Fruit fly (Drosophila melanogaster) whole organism, embryonic: ENCODE results near the gene mAcon1.
A peak's percentile ranks its signal among the peaks of the same experiment; 100 is the strongest.

ENCODE experiments used
- ATbp ChIP-seq: fragments of 200-800 bp; sonication (Bioruptor generic); optimal IDR thresholded peaks from 2 replicates; lab custom pipeline; 2017; ENCODE audit warnings: missing biosample characterization, mild to moderate bottlenecking, missing genetic modification characterization, missing genetic modification reagents
- Ada2b ChIP-seq: fragments of 200-800 bp; sonication (Bioruptor generic); IDR thresholded peaks from 2 replicates; pipeline ENCODE4 v1.3.6; 2022; ENCODE audit warnings: missing biosample characterization, missing genetic modification characterization
- Asciz ChIP-seq: fragments of 200-800 bp; sonication (Bioruptor generic); optimal IDR thresholded peaks from 2 replicates; lab custom pipeline; 2017; ENCODE audit warnings: missing biosample characterization, mild to moderate bottlenecking, missing genetic modification characterization, missing genetic modification reagents
- Atf-2 ChIP-seq: fragments of 200-800 bp; sonication (Bioruptor generic); optimal IDR thresholded peaks from 2 replicates; lab custom pipeline; 2016; ENCODE audit warnings: missing biosample characterization, missing genetic modification characterization
- Bdp1 ChIP-seq: fragments of 200-800 bp; sonication (Bioruptor generic); optimal IDR thresholded peaks from 3 replicates; lab custom pipeline; 2016; ENCODE audit warnings: missing biosample characterization, missing genetic modification characterization
- Blimp-1 ChIP-seq: fragments of 200-800 bp; sonication (Bioruptor generic); optimal IDR thresholded peaks from 3 replicates; lab custom pipeline; 2018; ENCODE audit warnings: missing biosample characterization, missing genetic modification characterization, mild to moderate bottlenecking, moderate library complexity, missing genetic modification reagents
- CG11504 ChIP-seq: fragments of 200-800 bp; sonication (Bioruptor generic); optimal IDR thresholded peaks from 3 replicates; lab custom pipeline; 2019; ENCODE audit warnings: missing biosample characterization, mild to moderate bottlenecking, missing genetic modification characterization, moderate library complexity
- CG12769 ChIP-seq: fragments of 200-800 bp; sonication (Bioruptor generic); optimal IDR thresholded peaks from 2 replicates; lab custom pipeline; 2019; ENCODE audit warnings: missing biosample characterization, mild to moderate bottlenecking, missing genetic modification characterization, moderate library complexity
- CG13894 ChIP-seq: fragments of 200-800 bp; sonication (Bioruptor generic); optimal IDR thresholded peaks from 3 replicates; lab custom pipeline; 2018; ENCODE audit warnings: missing biosample characterization, mild to moderate bottlenecking, missing genetic modification characterization, moderate library complexity
- CG15479 ChIP-seq: fragments of 200-800 bp; sonication (Bioruptor generic); optimal IDR thresholded peaks from 3 replicates; lab custom pipeline; 2019; ENCODE audit warnings: missing biosample characterization, mild to moderate bottlenecking, missing genetic modification characterization, moderate library complexity
- CG15696 ChIP-seq: fragments of 200-800 bp; sonication (Bioruptor generic); optimal IDR thresholded peaks from 2 replicates; lab custom pipeline; 2019; ENCODE audit warnings: missing biosample characterization, mild to moderate bottlenecking, missing genetic modification characterization, moderate library complexity
- CG17359 ChIP-seq: fragments of 200-800 bp; sonication (Bioruptor generic); optimal IDR thresholded peaks from 3 replicates; lab custom pipeline; 2018; ENCODE audit warnings: missing biosample characterization, mild to moderate bottlenecking, missing genetic modification characterization, moderate library complexity
- CG18011 ChIP-seq: fragments of 200-800 bp; sonication (Bioruptor generic); optimal IDR thresholded peaks from 2 replicates; lab custom pipeline; 2017; ENCODE audit warnings: missing biosample characterization, missing genetic modification characterization, mild to moderate bottlenecking, moderate library complexity, missing genotype
- CG1832 ChIP-seq: fragments of 200-800 bp; sonication (Bioruptor generic); optimal IDR thresholded peaks from 2 replicates; lab custom pipeline; 2017; ENCODE audit warnings: missing biosample characterization, mild to moderate bottlenecking, missing genetic modification characterization, inconsistent platforms
- CG18476 ChIP-seq: fragments of 200-800 bp; sonication (Bioruptor generic); optimal IDR thresholded peaks from 2 replicates; lab custom pipeline; 2016; ENCODE audit warnings: missing biosample characterization, mild to moderate bottlenecking, missing genetic modification characterization
- CG18599 ChIP-seq: fragments of 200-800 bp; sonication (Bioruptor generic); optimal IDR thresholded peaks from 3 replicates; lab custom pipeline; 2017; ENCODE audit warnings: missing biosample characterization, missing genetic modification characterization, mild to moderate bottlenecking, moderate library complexity, missing genetic modification reagents
- CG18619 ChIP-seq: fragments of 200-800 bp; sonication (Bioruptor generic); optimal IDR thresholded peaks from 3 replicates; lab custom pipeline; 2017; ENCODE audit warnings: missing biosample characterization, mild to moderate bottlenecking, missing genetic modification characterization
- CG30431 ChIP-seq: fragments of 200-800 bp; sonication (Bioruptor generic); optimal IDR thresholded peaks from 2 replicates; lab custom pipeline; 2017; ENCODE audit warnings: missing biosample characterization, missing genetic modification characterization
- CG3065 ChIP-seq: fragments of 200-800 bp; sonication (Bioruptor generic); optimal IDR thresholded peaks from 2 replicates; lab custom pipeline; 2016; ENCODE audit warnings: missing biosample characterization, missing genetic modification characterization
- CG31441 ChIP-seq: fragments of 200-800 bp; sonication (Bioruptor generic); IDR thresholded peaks from 2 replicates; pipeline ENCODE4 v1.3.6; 2022; ENCODE audit warnings: missing biosample characterization, missing genetic modification characterization
- CG5245 ChIP-seq: fragments of 200-800 bp; sonication (Bioruptor generic); optimal IDR thresholded peaks from 3 replicates; lab custom pipeline; 2016; ENCODE audit warnings: missing biosample characterization, missing genetic modification characterization
- CG6765 ChIP-seq: fragments of 200-800 bp; sonication (Bioruptor generic); optimal IDR thresholded peaks from 3 replicates; lab custom pipeline; 2017; ENCODE audit warnings: missing biosample characterization, mild to moderate bottlenecking, missing genetic modification characterization
- CG9609 ChIP-seq: fragments of 200-800 bp; sonication (Bioruptor generic); optimal IDR thresholded peaks from 3 replicates; lab custom pipeline; 2016; ENCODE audit warnings: missing biosample characterization, missing genetic modification characterization
- CG9876 ChIP-seq: fragments of 200-800 bp; sonication (Bioruptor generic); optimal IDR thresholded peaks from 2 replicates; lab custom pipeline; 2016; ENCODE audit warnings: missing biosample characterization, missing genetic modification characterization
- D ChIP-seq, 2 experiments: fragments of 200-800 bp in 1 of 2; fragments of >200 bp in 1 of 2; sonication (Bioruptor generic) in 1 of 2; optimal IDR thresholded peaks; 2 replicates in 1 of 2; 3 replicates in 1 of 2; lab custom pipeline; 2017; ENCODE audit warnings: mild to moderate bottlenecking in 1 of 2, missing biosample characterization in 1 of 2, missing genetic modification characterization in 1 of 2, missing genetic modification reagents in 1 of 2
- Deaf1 ChIP-seq: fragments of 200-800 bp; optimal IDR thresholded peaks from 3 replicates; lab custom pipeline; 2019; ENCODE audit warnings: missing biosample characterization, mild to moderate bottlenecking, missing genetic modification characterization, moderate library complexity
- Dp ChIP-seq: fragments of 200-800 bp; sonication (Bioruptor generic); optimal IDR thresholded peaks from 2 replicates; lab custom pipeline; 2018; ENCODE audit warnings: missing biosample characterization, mild to moderate bottlenecking, missing genetic modification characterization, moderate library complexity
- Drgx ChIP-seq: fragments of 200-800 bp; sonication (Bioruptor generic); IDR thresholded peaks from 2 replicates; pipeline ENCODE4 v1.3.6; 2022; ENCODE audit warnings: missing biosample characterization, missing genetic modification characterization
- Ets97D ChIP-seq: fragments of 200-800 bp; sonication (Bioruptor generic); optimal IDR thresholded peaks from 3 replicates; lab custom pipeline; 2016; ENCODE audit warnings: missing biosample characterization, missing genetic modification characterization
- H2.0 ChIP-seq: fragments of 200-800 bp; sonication (Bioruptor generic); IDR thresholded peaks from 2 replicates; pipeline ENCODE4 v1.3.6; 2022; ENCODE audit warnings: missing biosample characterization, missing genetic modification characterization
- HLH3B ChIP-seq: fragments of 200-800 bp; sonication (Bioruptor generic); IDR thresholded peaks from 2 replicates; pipeline ENCODE4 v1.3.6; 2022; ENCODE audit warnings: missing biosample characterization, missing genetic modification characterization
- Mad ChIP-seq: fragments of 200-800 bp; sonication (Bioruptor generic); optimal IDR thresholded peaks from 2 replicates; lab custom pipeline; 2016; ENCODE audit warnings: missing biosample characterization, missing genetic modification characterization
- NC2β ChIP-seq: fragments of 200-800 bp; sonication (Bioruptor generic); optimal IDR thresholded peaks from 2 replicates; lab custom pipeline; 2016; ENCODE audit warnings: missing biosample characterization, missing genetic modification characterization
- Scr ChIP-seq: fragments of 200-800 bp; sonication (Bioruptor generic); IDR thresholded peaks from 2 replicates; pipeline ENCODE4 v1.3.6; 2022; ENCODE audit warnings: missing biosample characterization, missing genetic modification characterization; ENCODE audit not compliant: partially characterized antibody
- Sin3A ChIP-seq: fragments of >200 bp; optimal IDR thresholded peaks from 2 replicates; lab custom pipeline; 2018
- bcd ChIP-seq: fragments of 200-800 bp; sonication (Bioruptor generic); optimal IDR thresholded peaks from 2 replicates; lab custom pipeline; 2017; ENCODE audit warnings: missing biosample characterization, mild to moderate bottlenecking, missing genetic modification characterization
- bowl ChIP-seq: fragments of 200-800 bp; sonication (Bioruptor generic); IDR thresholded peaks from 2 replicates; pipeline ENCODE4 v1.3.6; 2022; ENCODE audit warnings: missing biosample characterization, missing genetic modification characterization
- cad ChIP-seq: fragments of >200 bp; optimal IDR thresholded peaks from 2 replicates; lab custom pipeline; 2017; ENCODE audit warnings: missing biosample characterization, missing genetic modification characterization
- crp ChIP-seq, 2 experiments: fragments of 200-800 bp; sonication (Bioruptor generic); optimal IDR thresholded peaks; 2 replicates in 1 of 2; 3 replicates in 1 of 2; lab custom pipeline; 2017; ENCODE audit warnings: missing biosample characterization in 2 of 2, missing genetic modification characterization in 2 of 2, mild to moderate bottlenecking in 1 of 2, moderate library complexity in 1 of 2
- dpn ChIP-seq, 2 experiments: fragments of 200-800 bp; sonication (Bioruptor generic); optimal IDR thresholded peaks; 3 replicates each; lab custom pipeline; 2016; ENCODE audit warnings: missing biosample characterization in 2 of 2, missing genetic modification characterization in 2 of 2
- eve ChIP-seq, 2 experiments: fragments of >200 bp; optimal IDR thresholded peaks; 2 replicates each; lab custom pipeline; 2017; ENCODE audit warnings: missing biosample characterization in 2 of 2, missing genetic modification characterization in 2 of 2
- fu2 ChIP-seq: fragments of 200-800 bp; sonication (Bioruptor generic); optimal IDR thresholded peaks from 2 replicates; lab custom pipeline; 2016; ENCODE audit warnings: missing biosample characterization, missing genetic modification characterization
- gem ChIP-seq: fragments of 200-800 bp; sonication (Bioruptor generic); optimal IDR thresholded peaks from 2 replicates; lab custom pipeline; 2019; ENCODE audit warnings: missing biosample characterization, mild to moderate bottlenecking, missing genetic modification characterization, moderate library complexity
- grau ChIP-seq: fragments of 200-800 bp; optimal IDR thresholded peaks from 3 replicates; lab custom pipeline; 2019; ENCODE audit warnings: missing biosample characterization, mild to moderate bottlenecking, missing genetic modification characterization, moderate library complexity
- grn ChIP-seq: fragments of 200-800 bp; sonication (Bioruptor generic); optimal IDR thresholded peaks from 3 replicates; lab custom pipeline; 2017; ENCODE audit warnings: missing biosample characterization, missing genetic modification characterization
- ham ChIP-seq: fragments of 200-800 bp; sonication (Bioruptor generic); IDR thresholded peaks from 2 replicates; pipeline ENCODE4 v1.3.6; 2022; ENCODE audit warnings: missing biosample characterization, missing genetic modification characterization
- nerfin-1 ChIP-seq: fragments of 200-800 bp; sonication (Bioruptor generic); optimal IDR thresholded peaks from 3 replicates; lab custom pipeline; 2019; ENCODE audit warnings: missing biosample characterization, mild to moderate bottlenecking, missing genetic modification characterization, moderate library complexity
- phol ChIP-seq: fragments of 200-800 bp; sonication (Bioruptor generic); optimal IDR thresholded peaks from 3 replicates; lab custom pipeline; 2018; ENCODE audit warnings: missing biosample characterization, mild to moderate bottlenecking, missing genetic modification characterization, moderate library complexity
- sens-2 ChIP-seq: fragments of 200-800 bp; sonication (Bioruptor generic); IDR thresholded peaks from 2 replicates; pipeline ENCODE4 v1.3.6; 2022; ENCODE audit warnings: missing biosample characterization, missing genetic modification characterization

The mAcon1 gene

dm6 chr2L:21196511-21196910 lies 28.1 kb downstream of the mAcon1 start (continued):
- no peak for TF ChIP-seq bowl
- no peak for TF ChIP-seq cad
- TF ChIP-seq Scr (GFP tag; lab: Robert Waterston, UW) = no peak
- no peak for TF ChIP-seq CG5245 (GFP tag; lab: Kevin White, UChicago)
- peak; percentile 47 for TF ChIP-seq CG11504 (tag; lab: Kevin White, UChicago)
- TF ChIP-seq Bdp1 (GFP tag; lab: Kevin White, UChicago) = no peak
- no peak for TF ChIP-seq CG3065 (GFP tag; lab: Kevin White, UChicago)
- no peak for TF ChIP-seq Sin3A
- TF ChIP-seq CG6765 = no peak
- TF ChIP-seq CG9609 (GFP tag; lab: Kevin White, UChicago) = peak; percentile 4
- TF ChIP-seq grn = no peak
- no peak for TF ChIP-seq CG9876 (GFP tag; lab: Kevin White, UChicago)
- TF ChIP-seq CG1832 = no peak
- TF ChIP-seq bcd (GFP tag; lab: Kevin White, UChicago) = peak; percentile 36
- no peak for TF ChIP-seq ham (GFP tag; lab: Robert Waterston, UW)
- TF ChIP-seq Mad (GFP tag; lab: Kevin White, UChicago) = no peak
- TF ChIP-seq CG31441 (GFP tag; lab: Robert Waterston, UW) = 0 out of 2 replicates have a peak, but pooled peaks have one; percentile 33
- no peak for TF ChIP-seq D (optimal IDR thresholded peaks at IDR 0.05; lab: Kevin White, UChicago)
- no peak for TF ChIP-seq D (GFP tag; optimal IDR thresholded peaks at IDR 0.05; lab: Kevin White, UChicago)
- peak; percentile 22 for TF ChIP-seq phol (tag; lab: Kevin White, UChicago)
- no peak for TF ChIP-seq CG18476
- TF ChIP-seq NC2β (GFP tag; lab: Kevin White, UChicago) = no peak
- TF ChIP-seq Dp (GFP tag; lab: Kevin White, UChicago) = no peak
- TF ChIP-seq HLH3B (GFP tag; lab: Robert Waterston, UW) = no peak
- no peak for TF ChIP-seq Asciz
- peak; percentile 35 for TF ChIP-seq grau (tag; lab: Kevin White, UChicago)
- TF ChIP-seq CG12769 (tag; lab: Kevin White, UChicago) = peak; percentile 10
- no peak for TF ChIP-seq crp (GFP tag; optimal IDR thresholded peaks at IDR 0.05; lab: Kevin White, UChicago)
- TF ChIP-seq sens-2 (GFP tag; lab: Robert Waterston, UW) = no peak
- TF ChIP-seq CG30431 (GFP tag; lab: Kevin White, UChicago) = no peak

dm6 chr2L:21197178-21197577 lies 28.8 kb downstream of the mAcon1 start:
- TF ChIP-seq Drgx (GFP tag; lab: Robert Waterston, UW) (peak; percentile 62), Ets97D (GFP tag; lab: Kevin White, UChicago) (no peak), gem (tag; lab: Kevin White, UChicago) (peak; percentile 6), Ada2b (GFP tag; lab: Robert Waterston, UW) (no peak)

dm6 chr2L:21198633-21199264 lies 30.4 kb downstream of the mAcon1 start, which contains the start of gene Ret:
Ret (minus strand) TSS chr2L:21198762.
- TF ChIP-seq eve (GFP tag; optimal IDR thresholded peaks at IDR 0.05; lab: Kevin White, UChicago) (no peak), Atf-2 (no peak), ATbp (GFP tag; lab: Kevin White, UChicago) (peak; percentile 50), Blimp-1 (GFP tag; lab: Kevin White, UChicago) (peak; percentile 15), nerfin-1 (tag; lab: Kevin White, UChicago) (peak; percentile 9), Deaf1 (peak; percentile 94), CG15479 (peak; percentile 9), CG15696 (tag; lab: Kevin White, UChicago) (peak; percentile 35), dpn (GFP tag; optimal IDR thresholded peaks at IDR 0.05; lab: Kevin White, UChicago) (no peak), CG13894 (tag; lab: Kevin White, UChicago) (peak; percentile 5), CG17359 (tag; lab: Kevin White, UChicago) (no peak), CG18599 (GFP tag; lab: Kevin White, UChicago) (peak; percentile 16), H2.0 (no peak), CG18011 (GFP tag; lab: Kevin White, UChicago) (no peak), CG18619 (GFP tag; lab: Kevin White, UChicago) (no peak), fu2 (GFP tag; lab: Kevin White, UChicago) (no peak)
